Worm (Caenorhabditis elegans) whole organism, L4/young adult: ENCODE results near the gene M03F8.5.

Source experiments
- dao-5 ChIP-seq: sonication (generic microtip); optimal IDR thresholded peaks from 2 replicates; lab custom pipeline; 2016; ENCODE audit warnings: missing genotype, missing genetic modification characterization, moderate library complexity, missing compliant biosample characterization
- him-1 ChIP-seq: sonication (generic microtip); optimal IDR thresholded peaks from 2 replicates; lab custom pipeline; 2016; ENCODE audit warnings: missing genotype, missing genetic modification reagents, missing genetic modification characterization, missing compliant biosample characterization

- TF ChIP-seq him-1 (tag; lab: Kevin White, UChicago) = no peak
- TF ChIP-seq dao-5 (tag; lab: Kevin White, UChicago) = no peak
These were observed 8.6 kb downstream of the M03F8.5 start for ce11 chrV:5928006-5928405.
